Worm (Caenorhabditis elegans): ENCODE data around the gene clip-1.

DNA sequence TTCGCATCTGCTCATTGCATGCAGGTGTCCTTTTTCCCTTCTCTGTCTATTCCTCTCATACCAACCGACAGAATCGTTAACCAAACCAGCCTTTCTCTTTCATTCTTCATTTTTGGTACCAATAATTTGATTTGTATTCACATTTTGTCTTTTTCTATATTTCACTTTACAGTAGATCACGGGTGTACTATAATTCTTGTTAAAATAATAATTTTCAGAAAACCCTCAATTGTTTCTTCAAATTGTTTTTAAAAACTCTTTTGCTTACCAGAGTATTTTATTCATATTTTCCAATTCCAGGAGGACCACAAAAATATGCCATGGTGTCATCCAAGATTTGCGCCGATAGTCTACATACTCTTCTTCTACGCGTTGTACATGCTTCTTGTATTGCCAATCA is 18.1 kb downstream of the clip-1 start, which contains the start of gene T02C1.2:
- TF ChIP-seq sptf-1 (tag; optimal IDR thresholded peaks at IDR 0.05) (no peak), nhr-77 (tag; optimal IDR thresholded peaks at IDR 0.05) (no peak)

Data from whole organism, L1 larva.